Fruit fly (Drosophila melanogaster) whole organism, embryonic: ENCODE data around the gene Sys1.

Experiments
- Aef1 ChIP-seq: fragments of 200-800 bp; sonication (Bioruptor generic); IDR thresholded peaks from 3 replicates; pipeline ENCODE4 v1.3.6; 2022; ENCODE audit warnings: missing biosample characterization, missing genetic modification characterization
- BEAF-32 ChIP-seq: fragments of 200-800 bp; sonication (Bioruptor generic); optimal IDR thresholded peaks from 3 replicates; lab custom pipeline; 2017; ENCODE audit warnings: missing biosample characterization, missing genetic modification characterization, mild to moderate bottlenecking, moderate library complexity, missing genetic modification reagents
- Bgb ChIP-seq: fragments of 200-800 bp; sonication (Bioruptor generic); IDR thresholded peaks from 2 replicates; pipeline ENCODE4 v1.3.6; 2022; ENCODE audit warnings: missing biosample characterization, missing genetic modification characterization; ENCODE audit not compliant: partially characterized antibody
- C15 ChIP-seq: fragments of 200-800 bp; sonication (Bioruptor generic); IDR thresholded peaks from 3 replicates; pipeline ENCODE4 v1.3.6; 2022; ENCODE audit warnings: missing biosample characterization, missing genetic modification characterization
- CG10209 ChIP-seq: fragments of 200-800 bp; sonication (Bioruptor generic); optimal IDR thresholded peaks from 3 replicates; lab custom pipeline; 2017; ENCODE audit warnings: missing biosample characterization, mild to moderate bottlenecking, missing genetic modification characterization, missing genetic modification reagents
- CG12391 ChIP-seq: fragments of 200-800 bp; sonication (Bioruptor generic); optimal IDR thresholded peaks from 3 replicates; lab custom pipeline; 2018; ENCODE audit warnings: missing biosample characterization, mild to moderate bottlenecking, missing genetic modification characterization, moderate library complexity
- CG13296 ChIP-seq: fragments of 200-800 bp; sonication (Bioruptor generic); optimal IDR thresholded peaks from 3 replicates; lab custom pipeline; 2018; ENCODE audit warnings: missing biosample characterization, mild to moderate bottlenecking, missing genetic modification characterization
- CG14014 ChIP-seq: fragments of 200-800 bp; sonication (Bioruptor generic); IDR thresholded peaks from 2 replicates; pipeline ENCODE4 v1.3.6; 2022; ENCODE audit warnings: missing biosample characterization, missing genetic modification characterization
- CG14860 ChIP-seq: fragments of 200-800 bp; sonication (Bioruptor generic); IDR thresholded peaks from 3 replicates; pipeline ENCODE4 v1.3.6; 2022; ENCODE audit warnings: missing biosample characterization, missing genetic modification characterization; ENCODE audit not compliant: partially characterized antibody
- CG17328 ChIP-seq: fragments of 200-800 bp; sonication (Bioruptor generic); IDR thresholded peaks from 2 replicates; pipeline ENCODE4 v1.3.6; 2022; ENCODE audit warnings: missing biosample characterization, missing genetic modification characterization
- CG17568 ChIP-seq: fragments of 200-800 bp; sonication (Bioruptor generic); optimal IDR thresholded peaks from 2 replicates; lab custom pipeline; 2018; ENCODE audit warnings: missing biosample characterization, mild to moderate bottlenecking, missing genetic modification characterization, moderate library complexity
- CG18262 ChIP-seq: fragments of 200-800 bp; optimal IDR thresholded peaks from 3 replicates; lab custom pipeline; 2019; ENCODE audit warnings: missing biosample characterization, mild to moderate bottlenecking, missing genetic modification characterization, moderate library complexity
- CG18764 ChIP-seq: fragments of 200-800 bp; sonication (Bioruptor generic); optimal IDR thresholded peaks from 3 replicates; lab custom pipeline; 2016; ENCODE audit warnings: missing biosample characterization, missing genetic modification characterization
- CG2120 ChIP-seq: fragments of 200-800 bp; sonication (Bioruptor generic); optimal IDR thresholded peaks from 3 replicates; lab custom pipeline; 2016; ENCODE audit warnings: missing biosample characterization, missing genetic modification characterization
- CG2875 ChIP-seq: fragments of 200-800 bp; sonication (Bioruptor generic); optimal IDR thresholded peaks from 2 replicates; lab custom pipeline; 2017; ENCODE audit warnings: missing biosample characterization, mild to moderate bottlenecking, missing genetic modification characterization, missing genetic modification reagents
- CG4282 ChIP-seq: fragments of 200-800 bp; sonication (Bioruptor generic); optimal IDR thresholded peaks from 2 replicates; lab custom pipeline; 2016; ENCODE audit warnings: missing biosample characterization, missing genetic modification characterization
- CG4328 ChIP-seq: fragments of 200-800 bp; sonication (Bioruptor generic); optimal IDR thresholded peaks from 3 replicates; lab custom pipeline; 2017; ENCODE audit warnings: missing biosample characterization, missing genetic modification reagents, missing genetic modification characterization
- CG6689 ChIP-seq: fragments of 200-800 bp; sonication (Bioruptor generic); IDR thresholded peaks from 2 replicates; pipeline ENCODE4 v1.3.6; 2022; ENCODE audit warnings: missing biosample characterization, missing genetic modification characterization
- CG6813 ChIP-seq: fragments of 200-800 bp; sonication (Bioruptor generic); optimal IDR thresholded peaks from 2 replicates; lab custom pipeline; 2017; ENCODE audit warnings: missing biosample characterization, missing genetic modification characterization, mild to moderate bottlenecking, moderate library complexity, missing genetic modification reagents
- CG8089 ChIP-seq: fragments of 200-800 bp; sonication (Bioruptor generic); optimal IDR thresholded peaks from 3 replicates; lab custom pipeline; 2016; ENCODE audit warnings: missing biosample characterization, missing genetic modification characterization
- CG8290 ChIP-seq, 3 experiments: fragments of 200-800 bp; sonication (Bioruptor generic); optimal IDR thresholded peaks; 2 replicates each; lab custom pipeline; 2016 to 2019; ENCODE audit warnings: missing biosample characterization in 3 of 3, missing genetic modification characterization in 3 of 3, mild to moderate bottlenecking in 2 of 3, moderate library complexity in 1 of 3
- Dfd ChIP-seq, 2 experiments: fragments of >200 bp; optimal IDR thresholded peaks; 2 replicates each; lab custom pipeline; 2017; ENCODE audit warnings: missing biosample characterization in 2 of 2, missing genetic modification characterization in 2 of 2
- Dp ChIP-seq: fragments of 200-800 bp; sonication (Bioruptor generic); optimal IDR thresholded peaks from 2 replicates; lab custom pipeline; 2018; ENCODE audit warnings: missing biosample characterization, mild to moderate bottlenecking, missing genetic modification characterization, moderate library complexity
- Fer2 ChIP-seq: fragments of 200-800 bp; sonication (Bioruptor generic); optimal IDR thresholded peaks from 2 replicates; lab custom pipeline; 2018; ENCODE audit warnings: missing biosample characterization, mild to moderate bottlenecking, missing genetic modification characterization, moderate library complexity
- Hand ChIP-seq: fragments of 200-800 bp; sonication (Bioruptor generic); optimal IDR thresholded peaks from 2 replicates; lab custom pipeline; 2017; ENCODE audit warnings: mild to moderate bottlenecking, missing biosample characterization, missing genetic modification reagents, missing genetic modification characterization
- Max ChIP-seq: fragments of 200-800 bp; sonication (Bioruptor generic); optimal IDR thresholded peaks from 2 replicates; lab custom pipeline; 2016; ENCODE audit warnings: missing biosample characterization, mild to moderate bottlenecking, missing genetic modification characterization
- Med ChIP-seq: fragments of 200-800 bp; sonication (Bioruptor generic); peaks from one replicate; lab custom pipeline; 2016; ENCODE audit warnings: missing biosample characterization, missing genetic modification characterization, mild to moderate bottlenecking, inconsistent platforms, moderate library complexity
- NC2α ChIP-seq: fragments of 200-800 bp; sonication (Bioruptor generic); optimal IDR thresholded peaks from 2 replicates; lab custom pipeline; 2016; ENCODE audit warnings: missing biosample characterization, missing genetic modification characterization
- PHDP ChIP-seq: fragments of 200-800 bp; sonication (Bioruptor generic); optimal IDR thresholded peaks from 3 replicates; lab custom pipeline; 2018; ENCODE audit warnings: missing biosample characterization, mild to moderate bottlenecking, missing genetic modification characterization, moderate library complexity
- Pdp1 ChIP-seq, 2 experiments: fragments of 200-800 bp; sonication (Bioruptor generic); optimal IDR thresholded peaks; 3 replicates each; lab custom pipeline; 2016; ENCODE audit warnings: missing biosample characterization in 2 of 2, missing genetic modification characterization in 2 of 2, mild to moderate bottlenecking in 1 of 2, moderate library complexity in 1 of 2
- Sox102F ChIP-seq: fragments of 200-800 bp; sonication (Bioruptor generic); optimal IDR thresholded peaks from 2 replicates; lab custom pipeline; 2018; ENCODE audit warnings: missing biosample characterization, mild to moderate bottlenecking, missing genetic modification characterization, moderate library complexity
- Tbp ChIP-seq: fragments of >200 bp; optimal IDR thresholded peaks from 2 replicates; lab custom pipeline; 2018; ENCODE audit warnings: missing biosample characterization, missing genetic modification characterization
- Xbp1 ChIP-seq: fragments of 200-800 bp; sonication (Bioruptor generic); optimal IDR thresholded peaks from 3 replicates; lab custom pipeline; 2016; ENCODE audit warnings: missing biosample characterization, mild to moderate bottlenecking, missing genetic modification characterization
- Xrp1 ChIP-seq: fragments of 200-800 bp; sonication (Bioruptor generic); IDR thresholded peaks from 2 replicates; pipeline ENCODE4 v1.3.6; 2022; ENCODE audit warnings: missing biosample characterization, missing genetic modification characterization
- ci ChIP-seq: fragments of 200-800 bp; sonication (Bioruptor generic); IDR thresholded peaks from 3 replicates; pipeline ENCODE4 v1.3.6; 2022; ENCODE audit warnings: missing biosample characterization, missing genetic modification characterization
- fd102C ChIP-seq: fragments of 200-800 bp; sonication (Bioruptor generic); optimal IDR thresholded peaks from 2 replicates; lab custom pipeline; 2018; ENCODE audit warnings: missing biosample characterization, mild to moderate bottlenecking, missing genetic modification characterization, moderate library complexity
- gsb ChIP-seq: fragments of 200-800 bp; sonication (Bioruptor generic); IDR thresholded peaks from 2 replicates; pipeline ENCODE4 v1.3.6; 2022; ENCODE audit warnings: missing biosample characterization, missing genetic modification characterization
- insv ChIP-seq, 2 experiments: fragments of 200-800 bp; sonication (Bioruptor generic); optimal IDR thresholded peaks; 3 replicates each; lab custom pipeline; 2016 to 2018; ENCODE audit warnings: missing biosample characterization in 2 of 2, missing genetic modification characterization in 2 of 2
- inv ChIP-seq: fragments of 200-800 bp; sonication (Bioruptor generic); IDR thresholded peaks from 2 replicates; pipeline ENCODE4 v1.3.6; 2022; ENCODE audit warnings: missing biosample characterization, missing genetic modification characterization; ENCODE audit not compliant: partially characterized antibody
- kni ChIP-seq: fragments of 200-800 bp; sonication (Bioruptor generic); optimal IDR thresholded peaks from 3 replicates; lab custom pipeline; 2017; ENCODE audit warnings: mild to moderate bottlenecking, missing biosample characterization, missing genetic modification reagents, missing genetic modification characterization
- mld ChIP-seq: fragments of 200-800 bp; sonication (Bioruptor generic); IDR thresholded peaks from 3 replicates; pipeline ENCODE4 v1.3.6; 2022; ENCODE audit warnings: missing biosample characterization, missing genetic modification characterization; ENCODE audit not compliant: partially characterized antibody
- nerfin-1 ChIP-seq: fragments of 200-800 bp; sonication (Bioruptor generic); optimal IDR thresholded peaks from 3 replicates; lab custom pipeline; 2019; ENCODE audit warnings: missing biosample characterization, mild to moderate bottlenecking, missing genetic modification characterization, moderate library complexity
- odd ChIP-seq: fragments of 200-800 bp; sonication (Bioruptor generic); optimal IDR thresholded peaks from 2 replicates; lab custom pipeline; 2017; ENCODE audit warnings: missing biosample characterization, mild to moderate bottlenecking, missing genetic modification characterization
- phol ChIP-seq: fragments of 200-800 bp; sonication (Bioruptor generic); optimal IDR thresholded peaks from 3 replicates; lab custom pipeline; 2018; ENCODE audit warnings: missing biosample characterization, mild to moderate bottlenecking, missing genetic modification characterization, moderate library complexity
- pnt ChIP-seq: fragments of 200-800 bp; sonication (Bioruptor generic); optimal IDR thresholded peaks from 3 replicates; lab custom pipeline; 2016; ENCODE audit warnings: missing biosample characterization, missing genetic modification characterization
- tio ChIP-seq: fragments of 200-800 bp; sonication (Bioruptor generic); optimal IDR thresholded peaks from 2 replicates; lab custom pipeline; 2017; ENCODE audit warnings: missing biosample characterization, missing genetic modification characterization, inconsistent platforms
- vnd ChIP-seq: fragments of 200-800 bp; sonication (Bioruptor generic); IDR thresholded peaks from 3 replicates; pipeline ENCODE4 v1.3.6; 2022; ENCODE audit warnings: missing biosample characterization, missing genetic modification characterization; ENCODE audit not compliant: partially characterized antibody
- vvl ChIP-seq: fragments of 200-800 bp; sonication (Bioruptor generic); IDR thresholded peaks from 2 replicates; pipeline ENCODE4 v1.3.6; 2022; ENCODE audit warnings: missing biosample characterization, missing genetic modification characterization
- yki ChIP-seq: fragments of >200 bp; optimal IDR thresholded peaks from 3 replicates; lab custom pipeline; 2018

Gene Sys1

dm6 chr3R:8673803-8674234 lies 21.2 kb downstream of the Sys1 start, which contains the start of gene mRpL19 (continued):
- no peak for TF ChIP-seq Tbp (GFP tag; lab: Kevin White, UChicago)
- peak; percentile 13; the same call in 1 of the 2 replicates for TF ChIP-seq CG14014 (GFP tag; lab: Robert Waterston, UW)
- TF ChIP-seq CG13296 = peak; percentile 69
- no peak for TF ChIP-seq Aef1 (GFP tag; lab: Robert Waterston, UW)
- TF ChIP-seq PHDP (tag; lab: Kevin White, UChicago) = peak; percentile 68
- TF ChIP-seq odd = peak; percentile 8
- TF ChIP-seq vnd (GFP tag; lab: Robert Waterston, UW) = peak; percentile 52; the same call in 2 of the 3 replicates
- TF ChIP-seq ci (GFP tag; lab: Robert Waterston, UW) = no peak
- no peak for TF ChIP-seq vvl (GFP tag; lab: Robert Waterston, UW)
- TF ChIP-seq Dp (GFP tag; lab: Kevin White, UChicago) = peak; percentile 31
- TF ChIP-seq Med (GFP tag; lab: Kevin White, UChicago) = peak; percentile 76
- 0 out of 2 replicates have a peak, but pooled peaks have one; percentile 6 for TF ChIP-seq inv
- TF ChIP-seq CG8089 (GFP tag; lab: Kevin White, UChicago) = no peak
- TF ChIP-seq CG18764 (GFP tag; lab: Kevin White, UChicago) = peak; percentile 20
- peak in 1 of 2 experiments; percentile 90 for TF ChIP-seq Pdp1 (GFP tag; optimal IDR thresholded peaks at IDR 0.05; lab: Kevin White, UChicago)
- TF ChIP-seq yki = no peak
- no peak for TF ChIP-seq CG4282 (GFP tag; lab: Kevin White, UChicago)
- TF ChIP-seq Max (GFP tag; lab: Kevin White, UChicago) = peak; percentile 1
- TF ChIP-seq CG12391 (tag; lab: Kevin White, UChicago) = peak; percentile 78
- no peak for TF ChIP-seq fd102C (GFP tag; lab: Kevin White, UChicago)
- TF ChIP-seq CG18262 (tag; lab: Kevin White, UChicago) = peak; percentile 63
- no peak for TF ChIP-seq kni
- no peak for TF ChIP-seq tio
- 0 out of 3 replicates have a peak, but pooled peaks have one; percentile 30 for TF ChIP-seq mld (GFP tag; lab: Robert Waterston, UW)
- TF ChIP-seq C15 (GFP tag; lab: Robert Waterston, UW) = no peak
- TF ChIP-seq CG6813 (GFP tag; lab: Kevin White, UChicago) = no peak
- TF ChIP-seq CG4328 (GFP tag; lab: Kevin White, UChicago) = peak; percentile 37
- no peak for TF ChIP-seq gsb (GFP tag; lab: Robert Waterston, UW)
- TF ChIP-seq BEAF-32 = peak; percentile 54
- TF ChIP-seq Dfd (GFP tag; optimal IDR thresholded peaks at IDR 0.05; lab: Kevin White, UChicago) = no peak
- no peak for TF ChIP-seq CG17328 (GFP tag; lab: Robert Waterston, UW)
- peak; percentile 22 for TF ChIP-seq Fer2
- no peak for TF ChIP-seq pnt (GFP tag; lab: Kevin White, UChicago)
- TF ChIP-seq NC2α (GFP tag; lab: Kevin White, UChicago) = no peak
- peak in 1 of 2 experiments; percentile 23 for TF ChIP-seq insv (GFP tag; optimal IDR thresholded peaks at IDR 0.05; lab: Kevin White, UChicago)
- TF ChIP-seq Xbp1 = peak; percentile 2
- no peak for TF ChIP-seq CG2875 (GFP tag; lab: Kevin White, UChicago)
- TF ChIP-seq CG17568 (GFP tag; lab: Kevin White, UChicago) = peak; percentile 49
- TF ChIP-seq CG14860 (GFP tag; lab: Robert Waterston, UW) = no peak
- TF ChIP-seq CG8290 (GFP tag; optimal IDR thresholded peaks at IDR 0.05; lab: Kevin White, UChicago) = peak; percentile 45
- no peak for TF ChIP-seq CG8290 (tag; optimal IDR thresholded peaks at IDR 0.05; lab: Kevin White, UChicago)
- peak; percentile 45 for TF ChIP-seq CG2120 (GFP tag; lab: Kevin White, UChicago)
- TF ChIP-seq nerfin-1 (tag; lab: Kevin White, UChicago) = peak; percentile 43
- no peak for TF ChIP-seq CG10209
- peak; percentile 22 for TF ChIP-seq Sox102F (GFP tag; lab: Kevin White, UChicago)
- peak; percentile 72 for TF ChIP-seq Bgb (GFP tag; lab: Robert Waterston, UW)
- TF ChIP-seq CG6689 (GFP tag; lab: Robert Waterston, UW) = no peak
- peak; percentile 61 for TF ChIP-seq phol
- peak; percentile 32 for TF ChIP-seq Hand (GFP tag; lab: Kevin White, UChicago)
- peak; percentile 36; the same call in 1 of the 2 replicates for TF ChIP-seq Xrp1 (GFP tag; lab: Robert Waterston, UW)
